Worm (Caenorhabditis elegans) whole organism, L3 larva: ENCODE data around the gene scl-9.

ENCODE experiments used
- mdl-1 ChIP-seq: fragments of 150-350 bp; optimal IDR thresholded peaks from 2 replicates; lab custom pipeline; 2014; ENCODE audit warnings: missing biosample characterization, missing genetic modification characterization
- nhr-237 ChIP-seq: fragments of 150-350 bp; optimal IDR thresholded peaks from 2 replicates; lab custom pipeline; 2014; ENCODE audit warnings: missing biosample characterization, missing genetic modification characterization

DNA sequence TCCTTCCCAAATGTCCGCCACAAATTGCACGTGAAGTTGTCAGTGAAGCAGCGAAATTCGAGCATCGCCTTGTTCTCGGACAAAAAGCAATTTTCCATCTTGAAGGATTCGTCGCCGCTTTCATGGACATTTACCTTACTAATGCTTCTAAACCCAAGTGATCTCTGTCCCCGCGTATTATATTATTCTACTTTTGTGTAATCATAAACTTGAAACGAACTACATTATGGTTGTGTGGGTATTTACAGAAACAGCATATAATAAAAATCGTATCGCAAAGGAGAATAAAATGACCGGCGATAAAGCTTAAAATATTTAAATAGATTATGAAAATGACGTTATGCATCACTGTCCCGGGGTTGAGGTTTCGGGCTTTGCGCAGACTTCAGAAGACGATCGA is 49.8 kb downstream of the scl-9 start:
- TF ChIP-seq nhr-237 (tag; lab: Kevin White, UChicago) (no peak), mdl-1 (tag; lab: Kevin White, UChicago) (no peak)
